Comparison of ENCODE assay signal across 3 fruit fly cellular contexts in genomic region chrX:1229567-1229966, dm6.
A peak's percentile ranks its signal among the peaks of the same experiment; 100 is the strongest.
TF ChIP-seq lines count a peak whose summit lies in the region.

No protein-coding gene starts in this region.

- TF ChIP-seq CTCF in whole organism, embryonic (GFP tag; optimal IDR thresholded peaks at IDR 0.05; lab: Kevin White, UChicago): no peak

TF ChIP-seq in whole organism, adult, 20 proteins besides CTCF, POLR2A, EP300 and RAD21:
- TF ChIP-seq CG11617 (GFP tag; optimal IDR thresholded peaks at IDR 0.05; lab: Kevin White, UChicago) (no peak), tj (GFP tag; optimal IDR thresholded peaks at IDR 0.05; lab: Kevin White, UChicago) (peak; percentile 41), CG12768 (GFP tag; optimal IDR thresholded peaks at IDR 0.05; lab: Kevin White, UChicago) (no peak)

TF ChIP-seq in whole organism, embryonic, 481 proteins besides CTCF, POLR2A, EP300 and RAD21:
- TF ChIP-seq Med (GFP tag; lab: Kevin White, UChicago) (peak; percentile 8), Rfx (GFP tag; IDR thresholded peaks at IDR 0.05; lab: Robert Waterston, UW) (no peak), slbo (GFP tag; IDR thresholded peaks at IDR 0.05; lab: Robert Waterston, UW) (no peak), cwo (GFP tag; optimal IDR thresholded peaks at IDR 0.05; lab: Kevin White, UChicago) (peak; percentile 69), sr (GFP tag; IDR thresholded peaks at IDR 0.05; lab: Robert Waterston, UW) (peak; percentile 84), CG34376 (GFP tag; optimal IDR thresholded peaks at IDR 0.05; lab: Kevin White, UChicago) (no peak), vvl (GFP tag; IDR thresholded peaks at IDR 0.05; lab: Robert Waterston, UW) (peak; percentile 56; the same call in 1 of the 2 replicates), sd (tag; optimal IDR thresholded peaks at IDR 0.05; lab: Kevin White, UChicago) (peak; percentile 35), tna (GFP tag; IDR thresholded peaks at IDR 0.05; lab: Robert Waterston, UW; ENCODE audit: partially characterized antibody) (0 out of 2 replicates have a peak, but pooled peaks have one; percentile 17)

TF ChIP-seq in whole organism, pupa, 21 proteins besides CTCF, POLR2A, EP300 and RAD21:
- no peak for TF ChIP-seq CG15710 (tag; optimal IDR thresholded peaks at IDR 0.05; lab: Kevin White, UChicago)
- TF ChIP-seq EcR (GFP tag; optimal IDR thresholded peaks at IDR 0.05; lab: Kevin White, UChicago): peak; percentile 87
